Worm (Caenorhabditis elegans) whole organism, young adult: Measurements from ENCODE around the gene F58H1.2.

ENCODE experiments used
- C17E4.6 ChIP-seq: fragments of 200-800 bp; sonication (Bioruptor generic); IDR thresholded peaks from 2 replicates; pipeline ENCODE4 v1.3.6; 2022; ENCODE audit warnings: missing genetic modification reagents, missing genetic modification characterization, missing compliant biosample characterization
- F22D6.2 ChIP-seq: sonication (generic microtip); optimal IDR thresholded peaks from 2 replicates; lab custom pipeline; 2016; ENCODE audit warnings: mild to moderate bottlenecking, missing genetic modification characterization, missing compliant biosample characterization
- Y95B8A.8 ChIP-seq: fragments of 200-800 bp; sonication (Bioruptor generic); IDR thresholded peaks from 2 replicates; pipeline ENCODE4 v1.3.6; 2022; ENCODE audit warnings: missing genetic modification reagents, missing genetic modification characterization, missing compliant biosample characterization
- ama-1 ChIP-seq, 3 experiments: fragments of 150-350 bp in 1 of 3; sonication (generic microtip) in 2 of 3; optimal IDR thresholded peaks; 2 replicates each; lab custom pipeline; 2014 to 2018; ENCODE audit warnings: missing biosample characterization in 2 of 3, missing genetic modification characterization in 2 of 3, missing genetic modification reagents in 2 of 3
- nfyb-1 ChIP-seq: fragments of 200-800 bp; sonication (Bioruptor generic); IDR thresholded peaks from 2 replicates; pipeline ENCODE4 v1.3.6; 2022; ENCODE audit warnings: missing genetic modification reagents, missing genetic modification characterization, missing compliant biosample characterization

DNA sequence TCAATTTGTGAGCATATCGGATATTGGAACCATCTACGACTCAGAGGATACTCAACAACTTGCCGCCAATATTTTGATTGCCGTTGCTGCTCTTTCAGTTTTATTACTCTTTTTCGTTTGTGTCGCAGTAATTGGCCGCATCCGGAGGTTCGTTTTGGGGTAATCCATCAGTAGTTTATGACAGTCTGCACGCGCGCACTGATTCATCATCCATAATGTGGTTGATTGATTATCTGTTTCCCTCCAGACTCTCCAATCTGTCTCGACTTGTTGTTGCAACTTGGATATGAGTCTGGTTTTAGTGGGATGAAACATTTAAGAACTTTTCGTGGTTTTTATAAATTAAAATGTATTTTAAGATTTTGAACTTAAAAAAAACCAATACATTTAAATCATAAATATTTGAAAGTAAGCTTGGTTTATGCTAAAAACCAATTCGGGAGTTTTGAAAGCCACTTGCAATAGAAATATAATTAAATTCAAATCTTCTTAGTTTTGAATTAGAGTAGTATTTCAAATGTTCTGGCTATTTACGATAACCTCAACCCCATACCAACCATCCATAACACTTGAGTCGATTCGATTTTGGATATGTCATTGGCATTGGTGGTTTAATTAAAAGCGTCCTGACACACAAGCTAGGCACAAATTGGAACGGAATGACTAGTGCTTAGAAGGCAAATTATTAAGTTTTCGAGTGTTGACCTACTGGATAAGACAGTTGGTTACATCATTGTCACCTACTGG lies 31.4 kb downstream of the F58H1.2 start:
- TF ChIP-seq F22D6.2 (tag; lab: Kevin White, UChicago) (no peak), Y95B8A.8 (GFP tag; lab: Robert Waterston, UW) (no peak), C17E4.6 (no peak), nfyb-1 (no peak), ama-1 (optimal IDR thresholded peaks at IDR 0.05; lab: Kevin White, UChicago) (no peak), ama-1 (GFP tag; optimal IDR thresholded peaks at IDR 0.05; lab: Kevin White, UChicago) (no peak)
